Fruit fly (Drosophila melanogaster) whole organism: Measurements from ENCODE around the gene CG32668.

ENCODE experiments used
- CG8478 ChIP-seq: fragments of >200 bp; optimal IDR thresholded peaks from 2 replicates; lab custom pipeline; 2018; ENCODE audit warnings: inconsistent platforms
- Dll ChIP-seq: fragments of >200 bp; optimal IDR thresholded peaks from 2 replicates; lab custom pipeline; 2017
- EcR ChIP-seq, 2 experiments: fragments of >200 bp; optimal IDR thresholded peaks; 2 replicates each; lab custom pipeline; 2017; ENCODE audit warnings: missing biosample characterization in 2 of 2, missing genetic modification characterization in 2 of 2, missing genetic modification reagents in 2 of 2
- pan ChIP-seq: fragments of >200 bp; optimal IDR thresholded peaks from 2 replicates; lab custom pipeline; 2017
- psq ChIP-seq: fragments of >200 bp; optimal IDR thresholded peaks from 2 replicates; lab custom pipeline; 2017
- usp ChIP-seq: fragments of >200 bp; optimal IDR thresholded peaks from 2 replicates; lab custom pipeline; 2017; ENCODE audit warnings: missing biosample characterization, missing genetic modification characterization, mixed read lengths

CG32668 gene

DNA sequence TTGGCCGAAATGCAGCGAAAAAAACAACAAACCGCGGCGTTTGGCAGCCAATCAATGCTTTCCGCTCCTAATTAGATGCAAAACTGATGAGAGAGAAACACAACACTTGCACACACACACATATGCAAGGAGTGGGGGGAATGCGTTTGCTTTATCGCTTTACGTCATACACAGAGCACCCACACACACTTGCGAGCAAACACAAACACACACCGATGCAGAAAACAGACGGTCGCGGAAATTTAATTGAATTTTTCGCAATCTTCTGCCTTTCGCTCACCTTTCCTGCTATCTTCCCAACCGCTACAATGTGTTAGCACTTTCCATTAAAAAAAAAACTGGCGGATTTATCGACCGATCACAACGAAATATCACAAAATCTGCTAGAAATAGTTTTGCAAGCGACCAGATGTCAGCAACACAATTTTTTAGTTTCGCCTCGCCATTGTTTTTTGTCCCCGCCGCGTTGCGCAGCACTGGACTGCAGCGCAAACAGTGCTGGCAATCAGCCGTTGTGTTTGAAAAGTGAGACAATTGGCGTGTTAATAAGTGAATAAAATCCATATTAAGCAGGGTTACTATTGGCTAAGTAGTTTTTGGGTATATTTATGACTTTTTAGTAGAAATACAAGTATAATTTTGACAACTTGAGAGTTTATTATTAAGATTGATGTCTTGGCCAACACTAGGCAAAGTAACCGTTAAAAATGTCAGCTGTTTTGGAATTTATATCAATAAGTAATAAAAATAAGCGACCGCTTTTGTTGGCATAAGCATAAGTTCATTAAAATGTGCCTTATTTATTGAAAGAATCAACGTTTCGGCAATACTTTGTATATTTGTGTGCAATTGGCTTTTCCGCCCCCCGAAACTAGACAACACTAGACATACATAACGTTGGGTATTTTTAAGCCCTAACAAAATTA, 22.7 kb downstream of the CG32668 start, which contains the start of gene Klp10A:
Klp10A (minus strand) TSS at position 532 of the 926 bp plus-strand sequence.
- TF ChIP-seq psq (lab: Kevin White, UChicago) (no peak), usp (GFP tag; lab: Kevin White, UChicago) (no peak)

DNA sequence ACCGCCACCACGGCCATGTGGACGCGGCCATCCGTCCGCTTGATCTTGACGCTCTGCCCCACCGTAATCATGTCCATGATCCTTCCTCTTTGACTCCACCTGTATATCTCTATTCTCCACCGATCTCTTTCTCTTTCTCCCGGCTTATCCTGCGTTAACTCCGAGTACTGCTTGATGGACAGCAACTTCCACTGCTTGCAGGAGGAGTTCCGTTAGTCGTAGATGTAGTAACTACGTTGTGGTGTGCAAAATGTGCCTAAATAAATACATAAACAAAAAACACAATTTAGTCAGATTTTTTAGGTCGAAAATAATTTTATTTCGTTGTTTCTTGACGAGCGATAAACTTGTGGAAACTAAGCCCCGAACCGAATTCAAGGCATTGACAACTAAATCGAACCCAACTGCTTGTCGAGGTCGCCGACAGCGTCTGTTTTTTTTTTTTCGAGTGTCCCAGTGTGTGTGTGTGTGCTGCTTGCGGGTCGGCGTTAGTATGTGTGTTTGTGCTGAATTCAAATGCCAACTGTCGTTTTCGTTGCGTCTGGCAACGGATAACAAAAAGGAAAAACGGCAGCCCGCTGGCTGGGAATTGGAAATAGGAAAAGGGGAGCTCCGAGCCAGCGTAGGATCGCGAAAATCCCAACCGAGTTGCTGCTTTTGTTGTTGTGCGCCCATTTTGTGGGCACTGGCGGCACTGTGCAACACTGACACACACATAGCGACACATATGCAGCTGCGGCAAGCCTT, 23.5 kb downstream of the CG32668 start:
- TF ChIP-seq pan (lab: Kevin White, UChicago) = no peak
- TF ChIP-seq CG8478 = no peak
- TF ChIP-seq Dll (lab: Kevin White, UChicago) = no peak
- no peak for TF ChIP-seq usp (GFP tag; lab: Kevin White, UChicago)

DNA sequence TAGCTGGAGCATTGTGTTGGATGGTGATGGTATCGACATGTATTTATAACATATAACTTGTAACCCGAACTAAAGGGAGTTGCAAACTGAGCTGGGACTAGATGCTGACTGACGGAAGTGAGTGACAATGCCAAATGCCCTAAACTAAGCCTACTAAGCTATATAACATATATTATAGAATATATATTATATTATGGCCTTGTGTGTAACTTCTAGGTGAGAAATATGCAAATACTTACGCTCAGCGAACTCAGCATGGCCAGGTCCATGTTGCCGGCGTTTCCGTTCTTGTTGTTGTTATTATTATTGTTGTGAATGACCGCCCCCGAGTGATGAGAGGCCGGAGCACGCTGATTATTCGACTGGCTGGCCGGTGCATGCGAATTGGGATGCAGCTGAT, 27.2 kb downstream of the CG32668 start, which contains the start of gene CG44385:
CG44385 (minus strand) TSS at position 101 of the 400 bp plus-strand sequence.
- no peak for TF ChIP-seq usp (GFP tag; lab: Kevin White, UChicago)
- no peak for TF ChIP-seq psq (lab: Kevin White, UChicago)
- no peak for TF ChIP-seq pan (lab: Kevin White, UChicago)
- TF ChIP-seq EcR (GFP tag; optimal IDR thresholded peaks at IDR 0.05; lab: Kevin White, UChicago) = no peak
- no peak for TF ChIP-seq Dll (lab: Kevin White, UChicago)
- no peak for TF ChIP-seq CG8478

DNA sequence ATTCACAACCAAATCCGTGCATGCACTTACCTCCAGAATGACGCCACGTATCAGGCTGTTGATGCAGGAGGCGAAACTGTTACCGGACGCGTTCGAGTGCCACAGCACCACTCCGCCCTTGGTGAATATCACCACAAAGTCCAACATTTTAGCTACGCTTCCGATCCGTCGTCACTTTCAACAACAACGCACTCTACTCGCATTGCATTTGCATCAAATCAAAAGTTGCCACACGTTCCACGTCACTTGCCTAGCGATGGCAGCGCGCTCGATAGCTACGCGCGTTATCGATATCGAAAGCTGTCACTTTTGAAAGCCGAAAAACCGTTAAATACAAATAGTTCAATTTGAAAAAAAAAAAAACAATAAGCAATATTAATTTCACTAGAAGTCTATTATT, 30.7 kb downstream of the CG32668 start, which contains the start of gene SrpRalpha:
SrpRalpha (minus strand) TSS at position 260 of the 400 bp plus-strand sequence.
- no peak for TF ChIP-seq psq (lab: Kevin White, UChicago)
- no peak for TF ChIP-seq EcR (GFP tag; optimal IDR thresholded peaks at IDR 0.05; lab: Kevin White, UChicago)
- TF ChIP-seq pan (lab: Kevin White, UChicago) = no peak
- no peak for TF ChIP-seq CG8478
- no peak for TF ChIP-seq usp (GFP tag; lab: Kevin White, UChicago)
- TF ChIP-seq Dll (lab: Kevin White, UChicago) = no peak

DNA sequence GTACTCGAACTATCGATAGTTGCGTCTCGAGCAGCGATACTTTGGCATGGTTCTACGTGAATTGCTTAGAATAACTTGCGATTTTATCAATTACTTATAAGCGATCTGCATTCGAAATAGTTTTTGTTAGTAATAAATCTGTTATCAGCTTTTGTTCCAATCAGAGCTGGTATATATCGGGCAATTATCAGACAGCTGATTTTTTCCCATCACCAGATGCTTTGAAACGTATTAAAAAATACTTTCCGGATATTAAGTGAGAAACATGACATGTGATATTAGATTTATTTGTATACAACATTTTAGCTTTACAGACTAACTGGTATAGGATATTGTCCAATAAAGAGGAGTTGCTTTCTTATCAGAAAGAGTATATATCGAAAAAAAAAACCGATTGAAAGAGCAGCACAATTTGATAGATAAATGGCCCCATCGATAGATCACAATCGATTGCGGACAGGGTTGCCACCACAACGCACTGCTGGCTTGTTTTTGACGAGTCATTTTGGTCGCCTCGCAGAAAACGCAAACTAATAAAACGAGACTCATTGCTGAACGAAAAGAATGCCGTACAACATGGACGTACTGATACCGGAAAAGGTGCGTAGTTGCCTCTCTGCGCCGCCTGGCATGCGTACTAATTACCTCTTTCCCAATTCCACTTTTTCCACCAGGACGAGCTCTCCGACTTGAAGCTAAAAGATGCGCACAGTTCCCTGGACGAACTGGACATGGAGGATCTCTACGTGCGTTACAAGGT, 34.6 kb downstream of the CG32668 start, which contains the start of gene Rpt3:
Rpt3 (plus strand) TSS at position 353 of the 760 bp plus-strand sequence.
- no peak for TF ChIP-seq pan (lab: Kevin White, UChicago)
- TF ChIP-seq psq (lab: Kevin White, UChicago) = no peak
- no peak for TF ChIP-seq CG8478
- no peak for TF ChIP-seq EcR (GFP tag; optimal IDR thresholded peaks at IDR 0.05; lab: Kevin White, UChicago)
- no peak for TF ChIP-seq usp (GFP tag; lab: Kevin White, UChicago)
- no peak for TF ChIP-seq Dll (lab: Kevin White, UChicago)

DNA sequence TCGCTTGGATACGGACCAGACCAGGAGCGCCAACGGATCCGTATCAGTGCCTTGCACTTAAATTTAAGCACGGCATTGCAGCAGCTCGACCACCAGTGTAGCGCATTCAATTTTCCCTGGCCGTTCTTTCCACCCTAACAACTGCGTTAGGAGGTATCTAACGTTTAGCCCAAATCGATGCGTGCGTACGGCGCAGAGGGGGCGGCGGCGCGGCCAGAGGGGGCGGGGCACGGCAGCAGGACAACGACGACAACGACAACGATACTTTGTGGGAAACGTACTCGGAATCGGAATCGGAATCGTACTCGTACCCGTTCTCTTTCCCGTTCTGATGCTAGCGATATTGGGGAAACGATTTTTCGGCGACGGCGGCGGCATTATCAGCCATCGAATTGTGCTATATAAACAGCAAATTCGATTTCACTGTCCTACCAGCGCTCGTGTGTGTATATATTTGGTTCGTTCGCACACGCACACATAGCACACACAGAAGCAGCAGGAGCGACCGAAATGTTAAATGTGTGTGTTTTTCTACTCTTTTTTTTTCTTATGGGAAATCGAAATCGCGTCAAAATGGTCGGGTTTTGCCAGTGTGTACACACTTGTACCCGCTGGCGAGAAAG, 35.3 kb downstream of the CG32668 start, which contains the start of gene CG11122:
CG11122 (minus strand) TSS at position 601 of the 623 bp plus-strand sequence.
- no peak for TF ChIP-seq pan (lab: Kevin White, UChicago)
- TF ChIP-seq CG8478 = no peak
- TF ChIP-seq psq (lab: Kevin White, UChicago) = no peak
- no peak for TF ChIP-seq Dll (lab: Kevin White, UChicago)
- no peak for TF ChIP-seq EcR (GFP tag; optimal IDR thresholded peaks at IDR 0.05; lab: Kevin White, UChicago)

DNA sequence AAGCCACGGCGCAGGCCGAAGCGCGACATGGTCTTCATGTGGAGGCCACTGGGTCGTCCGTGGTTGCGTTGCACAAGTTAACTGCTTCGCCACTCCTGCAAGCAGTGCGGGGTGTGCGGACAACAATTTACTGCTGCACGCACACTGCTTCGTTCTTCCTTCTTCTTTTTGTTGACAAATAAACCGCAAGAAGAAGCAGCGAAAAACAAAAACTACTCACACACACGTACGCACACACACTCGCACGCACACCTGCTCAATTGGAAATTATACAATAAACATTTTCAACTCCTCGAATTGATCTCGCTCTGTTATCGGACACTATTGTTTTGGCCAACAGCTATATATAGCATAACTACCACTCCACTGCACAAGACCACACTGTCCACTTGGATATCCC, 36.0 kb downstream of the CG32668 start:
- TF ChIP-seq CG8478 = no peak
- TF ChIP-seq EcR (GFP tag; optimal IDR thresholded peaks at IDR 0.05; lab: Kevin White, UChicago) = no peak
- no peak for TF ChIP-seq usp (GFP tag; lab: Kevin White, UChicago)
- no peak for TF ChIP-seq psq (lab: Kevin White, UChicago)
- TF ChIP-seq pan (lab: Kevin White, UChicago) = no peak
- no peak for TF ChIP-seq Dll (lab: Kevin White, UChicago)

DNA sequence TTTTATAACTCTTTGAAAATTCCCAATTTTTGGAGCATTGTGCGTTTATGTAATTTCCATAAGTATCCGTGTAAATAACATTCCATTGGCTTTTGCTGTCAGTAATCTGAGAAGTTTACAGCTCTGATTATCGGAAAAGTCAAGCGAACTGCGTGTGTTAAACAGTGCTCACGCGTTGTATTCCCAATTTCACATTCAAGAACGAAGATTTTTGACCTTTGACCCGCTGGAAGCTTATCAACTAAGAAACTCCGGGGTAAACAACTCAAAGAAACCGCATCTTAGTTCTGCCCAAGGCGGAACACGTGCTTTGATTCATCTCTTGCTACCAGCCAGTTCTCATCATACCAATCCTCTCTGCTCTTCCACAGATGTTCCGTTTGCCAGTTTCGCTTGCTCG, 49.9 kb downstream of the CG32668 start:
- TF ChIP-seq EcR (GFP tag; optimal IDR thresholded peaks at IDR 0.05; lab: Kevin White, UChicago) (no peak), Dll (lab: Kevin White, UChicago) (no peak), CG8478 (no peak), usp (GFP tag; lab: Kevin White, UChicago) (no peak), psq (lab: Kevin White, UChicago) (no peak), pan (lab: Kevin White, UChicago) (no peak)

DNA sequence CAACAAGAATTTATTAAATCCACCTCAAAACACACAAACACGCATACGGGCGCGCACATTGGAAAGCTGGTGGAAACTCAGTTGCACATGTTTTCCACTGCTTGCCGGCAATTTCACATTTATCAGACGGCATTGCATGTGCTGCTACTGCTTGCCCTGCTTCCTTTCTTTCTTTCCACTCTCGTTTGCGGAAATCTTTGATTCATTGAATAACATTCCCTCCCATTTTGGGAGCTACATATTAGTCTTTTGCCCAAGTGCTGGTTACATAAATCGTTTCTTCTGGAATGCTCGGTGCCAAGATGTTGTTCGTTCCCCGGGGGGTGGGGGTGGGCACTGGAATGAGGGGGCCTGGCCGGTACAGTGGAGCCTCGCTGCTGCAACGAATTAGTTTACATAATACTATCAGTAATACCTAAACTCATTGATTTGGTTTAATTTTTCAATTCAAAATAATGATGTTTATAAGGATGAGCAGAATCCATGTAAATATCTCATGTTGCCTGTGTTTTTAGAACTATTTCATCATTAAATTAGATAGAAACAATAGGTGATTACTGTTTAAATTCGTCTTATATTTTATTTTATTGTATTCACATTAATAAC, 50.6 kb downstream of the CG32668 start:
- TF ChIP-seq usp (GFP tag; lab: Kevin White, UChicago) (no peak), psq (lab: Kevin White, UChicago) (no peak), Dll (lab: Kevin White, UChicago) (no peak), EcR (GFP tag; optimal IDR thresholded peaks at IDR 0.05; lab: Kevin White, UChicago) (no peak), CG8478 (no peak), pan (lab: Kevin White, UChicago) (no peak)
